Worm (Caenorhabditis elegans) whole organism, young adult: ENCODE results near the gene C23H4.6.

Experiments used
- C06A6.2 ChIP-seq: fragments of 200-800 bp; sonication (Bioruptor generic); conservative IDR thresholded peaks from 2 replicates; pipeline ENCODE4 v1.3.6; 2022; ENCODE audit warnings: missing genetic modification characterization, missing compliant biosample characterization
- F33H1.4 ChIP-seq: fragments of 200-800 bp; sonication (Bioruptor generic); IDR thresholded peaks from 2 replicates; pipeline ENCODE4 v1.3.6; 2022; ENCODE audit warnings: missing genetic modification reagents, missing genetic modification characterization, missing compliant biosample characterization
- K11D2.4 ChIP-seq: fragments of 200-800 bp; sonication (Bioruptor generic); IDR thresholded peaks from 2 replicates; pipeline ENCODE4 v1.3.6; 2022; ENCODE audit warnings: missing genetic modification reagents, missing genetic modification characterization, missing compliant biosample characterization
- Y56A3A.18 ChIP-seq: fragments of 200-800 bp; sonication (Bioruptor generic); IDR thresholded peaks from 2 replicates; pipeline ENCODE4 v1.3.6; 2022; ENCODE audit warnings: missing genetic modification reagents, missing genetic modification characterization, missing compliant biosample characterization
- Y67H2A.10 ChIP-seq: fragments of 200-800 bp; sonication (Bioruptor generic); conservative IDR thresholded peaks from 2 replicates; pipeline ENCODE4 v1.3.6; 2022; ENCODE audit warnings: missing genetic modification reagents, missing genetic modification characterization, missing compliant biosample characterization
- akir-1 ChIP-seq: fragments of 200-800 bp; sonication (Bioruptor generic); optimal IDR thresholded peaks from 2 replicates; lab custom pipeline; 2018; ENCODE audit warnings: mild to moderate bottlenecking, missing genetic modification characterization, moderate library complexity, missing compliant biosample characterization
- ama-1 ChIP-seq, 3 experiments: fragments of 150-350 bp in 1 of 3; sonication (generic microtip) in 2 of 3; optimal IDR thresholded peaks; 2 replicates each; lab custom pipeline; 2014 to 2018; ENCODE audit warnings: missing biosample characterization in 2 of 3, missing genetic modification characterization in 2 of 3, missing genetic modification reagents in 2 of 3
- cebp-1 ChIP-seq, 2 experiments: fragments of 200-800 bp in 1 of 2; sonication (Bioruptor generic) in 1 of 2; sonication (generic microtip) in 1 of 2; IDR thresholded peaks in 1 of 2; optimal IDR thresholded peaks in 1 of 2; 2 replicates each; pipeline versions ENCODE4 v1.3.6 to Lab custom; 2017 to 2022; ENCODE audit warnings: missing compliant biosample characterization in 2 of 2, missing genetic modification characterization in 2 of 2, mild to moderate bottlenecking in 1 of 2, missing genetic modification reagents in 1 of 2, moderate library complexity in 1 of 2
- ceh-40 ChIP-seq: fragments of 200-800 bp; sonication (Bioruptor generic); IDR thresholded peaks from 2 replicates; pipeline ENCODE4 v1.3.6; 2022; ENCODE audit warnings: missing genetic modification characterization, missing compliant biosample characterization
- ceh-79 ChIP-seq: sonication (generic microtip); optimal IDR thresholded peaks from 2 replicates; lab custom pipeline; 2017; ENCODE audit warnings: mild to moderate bottlenecking, missing genetic modification characterization, missing compliant biosample characterization
- dpff-1 ChIP-seq: sonication (generic microtip); optimal IDR thresholded peaks from 2 replicates; lab custom pipeline; 2017; ENCODE audit warnings: mild to moderate bottlenecking, missing genetic modification characterization, missing compliant biosample characterization
- efl-1 ChIP-seq: fragments of 150-350 bp; optimal IDR thresholded peaks from 2 replicates; lab custom pipeline; 2014; ENCODE audit warnings: missing biosample characterization, missing genetic modification reagents, missing genetic modification characterization
- egrh-3 ChIP-seq: fragments of 200-800 bp; sonication (Bioruptor generic); IDR thresholded peaks from 2 replicates; pipeline ENCODE4 v1.3.6; 2022; ENCODE audit warnings: missing genetic modification reagents, missing genetic modification characterization, missing compliant biosample characterization
- fkh-3 ChIP-seq: sonication (generic microtip); optimal IDR thresholded peaks from 2 replicates; lab custom pipeline; 2016; ENCODE audit warnings: mild to moderate bottlenecking, missing genetic modification characterization, missing compliant biosample characterization
- him-1 ChIP-seq: sonication (generic microtip); optimal IDR thresholded peaks from 2 replicates; lab custom pipeline; 2016; ENCODE audit warnings: missing genotype, missing genetic modification reagents, missing genetic modification characterization, missing compliant biosample characterization
- lag-1 ChIP-seq: fragments of 200-800 bp; sonication (Bioruptor generic); IDR thresholded peaks from 2 replicates; pipeline ENCODE4 v1.3.6; 2022; ENCODE audit warnings: missing genetic modification reagents, missing genetic modification characterization, missing compliant biosample characterization
- let-607 ChIP-seq, 2 experiments: fragments of 200-800 bp in 1 of 2; sonication (Bioruptor generic) in 1 of 2; sonication (generic microtip) in 1 of 2; optimal IDR thresholded peaks; 2 replicates each; lab custom pipeline; 2016 to 2018; ENCODE audit warnings: mild to moderate bottlenecking in 2 of 2, missing compliant biosample characterization in 2 of 2, missing genetic modification characterization in 2 of 2, moderate library complexity in 2 of 2, missing genotype in 1 of 2
- lir-1 ChIP-seq: fragments of 200-800 bp; sonication (Bioruptor generic); conservative IDR thresholded peaks from 2 replicates; pipeline ENCODE4 v1.3.6; 2022; ENCODE audit warnings: missing genetic modification reagents, missing genetic modification characterization, missing compliant biosample characterization
- lsl-1 ChIP-seq: fragments of 200-800 bp; sonication (Bioruptor generic); optimal IDR thresholded peaks from 2 replicates; lab custom pipeline; 2018; ENCODE audit warnings: mild to moderate bottlenecking, missing genetic modification characterization, moderate library complexity, missing compliant biosample characterization
- madf-8 ChIP-seq: fragments of 200-800 bp; sonication (Bioruptor generic); conservative IDR thresholded peaks from 2 replicates; pipeline ENCODE4 v1.3.6; 2022; ENCODE audit warnings: missing genetic modification reagents, missing genetic modification characterization, missing compliant biosample characterization
- nhr-80 ChIP-seq: sonication (generic microtip); optimal IDR thresholded peaks from 2 replicates; lab custom pipeline; 2016; ENCODE audit warnings: missing genetic modification characterization, missing compliant biosample characterization
- pbrm-1 ChIP-seq: fragments of 200-800 bp; sonication (Bioruptor generic); IDR thresholded peaks from 2 replicates; pipeline ENCODE4 v1.3.6; 2022; ENCODE audit warnings: missing genetic modification reagents, missing genetic modification characterization, missing compliant biosample characterization
- sdz-38 ChIP-seq: sonication (generic microtip); optimal IDR thresholded peaks from 2 replicates; lab custom pipeline; 2016; ENCODE audit warnings: missing genotype, missing genetic modification characterization, missing compliant biosample characterization
- snpc-1.3 ChIP-seq: sonication (generic microtip); optimal IDR thresholded peaks from 2 replicates; lab custom pipeline; 2017; ENCODE audit warnings: missing genetic modification characterization, mild to moderate bottlenecking, missing compliant biosample characterization, antibody characterized with exemption, moderate library complexity, missing genotype, missing genetic modification reagents; ENCODE audit not compliant: insufficient read depth
- zfh-2 ChIP-seq: fragments of 200-800 bp; sonication (Bioruptor generic); conservative IDR thresholded peaks from 2 replicates; pipeline ENCODE4 v1.3.6; 2022; ENCODE audit warnings: missing genetic modification reagents, missing genetic modification characterization, missing compliant biosample characterization
- ztf-22 ChIP-seq: fragments of 200-800 bp; sonication (Bioruptor generic); optimal IDR thresholded peaks from 2 replicates; lab custom pipeline; 2018; ENCODE audit warnings: mild to moderate bottlenecking, missing genetic modification characterization, moderate library complexity, missing compliant biosample characterization
- ztf-6 ChIP-seq: fragments of 200-800 bp; sonication (Bioruptor generic); IDR thresholded peaks from 2 replicates; pipeline ENCODE4 v1.3.6; 2022; ENCODE audit warnings: missing genetic modification reagents, missing genetic modification characterization, missing compliant biosample characterization

The C23H4.6 gene

ce11 chrX:12242902-12243301 lies 7.5 kb downstream of the C23H4.6 start:
- TF ChIP-seq madf-8 (GFP tag; lab: Robert Waterston, UW) = no peak
- peak; percentile 82 for TF ChIP-seq nhr-80 (tag; lab: Kevin White, UChicago)

- TF ChIP-seq akir-1 (GFP tag; lab: Kevin White, UChicago) (no peak), zfh-2 (no peak), sdz-38 (tag; lab: Kevin White, UChicago) (no peak), lsl-1 (no peak)
Observed at ce11 chrX:12248140-12248539, 12.7 kb downstream of the C23H4.6 start.

DNA sequence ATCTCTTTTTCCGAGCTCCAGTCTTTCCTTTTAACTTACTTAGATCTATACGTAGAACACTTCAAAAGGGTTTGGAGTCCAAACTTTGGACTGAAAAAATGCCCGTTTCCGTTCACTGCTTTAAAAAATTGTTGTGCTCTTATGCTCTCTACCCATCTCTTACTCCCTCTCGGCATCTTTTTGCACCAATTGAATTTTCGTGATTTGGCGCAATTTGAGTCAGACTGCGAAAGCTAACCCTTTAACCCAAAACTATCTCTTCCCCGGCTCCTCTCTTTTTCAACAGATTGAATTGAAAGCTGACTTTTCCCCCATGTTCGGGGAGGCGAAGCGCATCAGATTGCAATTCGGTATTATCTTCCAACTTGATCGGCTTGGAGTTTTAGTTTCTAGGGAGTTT lies 16.8 kb downstream of the C23H4.6 start:
- TF ChIP-seq K11D2.4 (GFP tag; lab: Robert Waterston, UW) = no peak
- no peak for TF ChIP-seq pbrm-1 (GFP tag; lab: Robert Waterston, UW)

ce11 chrX:12256594-12257048 lies 21.2 kb downstream of the C23H4.6 start, which contains the start of gene E01G6.2:
Gene E01G6.2, plus strand, starts transcription at chrX:12256644.
- no peak for TF ChIP-seq ama-1 (optimal IDR thresholded peaks at IDR 0.05; lab: Kevin White, UChicago)
- no peak for TF ChIP-seq ama-1 (GFP tag; optimal IDR thresholded peaks at IDR 0.05; lab: Kevin White, UChicago)
- no peak for TF ChIP-seq dpff-1 (tag; lab: Kevin White, UChicago)
- no peak for TF ChIP-seq Y56A3A.18 (GFP tag; lab: Robert Waterston, UW)
- peak; percentile 50 for TF ChIP-seq zfh-2

DNA sequence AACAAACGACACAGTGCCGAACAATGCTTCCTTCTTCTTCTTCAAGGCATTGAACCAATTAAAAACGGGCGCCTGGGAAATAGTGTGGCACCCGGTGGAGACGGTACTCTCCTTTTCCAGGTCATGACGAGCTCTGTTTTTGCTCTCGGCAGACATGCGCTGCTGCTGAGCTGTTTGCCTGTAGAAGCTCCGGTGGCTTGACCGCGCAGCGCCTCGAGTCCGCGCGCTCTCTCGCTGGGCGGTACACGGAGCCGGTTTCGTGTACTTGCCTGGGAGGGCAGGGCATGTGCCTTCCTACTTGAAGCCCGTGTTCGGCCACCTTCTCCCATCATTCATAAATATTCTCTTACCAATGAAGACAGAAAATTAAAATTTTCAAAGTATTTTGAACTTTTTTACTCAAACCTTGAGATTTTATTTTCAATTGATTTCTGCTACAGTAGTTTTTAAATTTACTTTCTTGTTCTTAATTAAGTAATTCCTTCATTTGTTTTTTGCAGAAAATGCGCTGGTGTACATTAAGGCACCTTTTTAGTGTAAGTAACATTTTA lies 25.1 kb downstream of the C23H4.6 start, which contains the start of gene E01G6.1:
TSS of gene E01G6.1 (plus strand) at position 501 of the 551 bp plus-strand sequence.
- TF ChIP-seq egrh-3 (GFP tag; lab: Robert Waterston, UW) = peak; percentile 62; the same call in 1 of the 2 replicates
- TF ChIP-seq ztf-22 = no peak
- TF ChIP-seq efl-1 (GFP tag; lab: Kevin White, UChicago) = no peak
- no peak for TF ChIP-seq cebp-1 (GFP tag; IDR thresholded peaks at IDR 0.05; lab: Robert Waterston, UW)
- no peak for TF ChIP-seq cebp-1 (tag; optimal IDR thresholded peaks at IDR 0.05; lab: Kevin White, UChicago)
- TF ChIP-seq zfh-2 = peak; percentile 91

- TF ChIP-seq Y56A3A.18 (GFP tag; lab: Robert Waterston, UW) (no peak), ceh-40 (no peak), F33H1.4 (no peak), C06A6.2 (no peak), lag-1 (no peak), ceh-79 (tag; lab: Kevin White, UChicago) (no peak), lir-1 (GFP tag; lab: Robert Waterston, UW) (no peak), let-607 (tag; optimal IDR thresholded peaks at IDR 0.05; lab: Kevin White, UChicago) (no peak)
Observed at ce11 chrX:12270841-12271240, 35.4 kb downstream of the C23H4.6 start, which contains the start of gene otpl-8. Gene otpl-8, minus strand, starts transcription at chrX:12270941.

ce11 chrX:12273870-12274269 lies 38.5 kb downstream of the C23H4.6 start, which contains the start of gene H19J13.2:
Gene H19J13.2, minus strand, starts transcription at chrX:12273970.
- TF ChIP-seq fkh-3 (no peak), him-1 (no peak), snpc-1.3 (no peak), Y67H2A.10 (GFP tag; lab: Robert Waterston, UW) (no peak), ztf-6 (GFP tag; lab: Robert Waterston, UW) (no peak)
